Worm (Caenorhabditis elegans) whole organism, L4 larva: ENCODE data around the gene ZC262.4.

Experiments used
- aly-2 ChIP-seq: sonication (generic microtip); optimal IDR thresholded peaks from 2 replicates; lab custom pipeline; 2018; ENCODE audit warnings: missing biosample characterization, missing genetic modification characterization
- ama-1 ChIP-seq: fragments of 150-350 bp; optimal IDR thresholded peaks from 2 replicates; lab custom pipeline; 2014; ENCODE audit warnings: inconsistent platforms, mixed read lengths
- dmd-6 ChIP-seq: fragments of 200-800 bp; sonication (Bioruptor generic); IDR thresholded peaks from 2 replicates; pipeline ENCODE4 v1.3.6; 2022; ENCODE audit warnings: missing genetic modification reagents, missing genetic modification characterization, missing compliant biosample characterization
- dmd-8 ChIP-seq: fragments of 200-800 bp; sonication (Bioruptor generic); IDR thresholded peaks from 2 replicates; pipeline ENCODE4 v1.3.6; 2022; ENCODE audit warnings: missing genetic modification characterization, missing compliant biosample characterization
- jun-1 ChIP-seq: fragments of 150-350 bp; optimal IDR thresholded peaks from 2 replicates; lab custom pipeline; 2014; ENCODE audit warnings: missing biosample characterization, missing genetic modification reagents, missing genetic modification characterization
- lin-13 ChIP-seq: fragments of 150-350 bp; optimal IDR thresholded peaks from 2 replicates; lab custom pipeline; 2014; ENCODE audit warnings: missing biosample characterization, missing genetic modification reagents, missing genetic modification characterization
- lin-39 ChIP-seq: fragments of 150-350 bp; optimal IDR thresholded peaks from 2 replicates; lab custom pipeline; 2014; ENCODE audit warnings: missing biosample characterization, missing genetic modification reagents, missing genetic modification characterization
- mdl-1 ChIP-seq, 2 experiments: fragments of 150-350 bp in 1 of 2; sonication (generic microtip) in 1 of 2; optimal IDR thresholded peaks; 2 replicates each; lab custom pipeline; 2014 to 2017; ENCODE audit warnings: missing biosample characterization in 2 of 2, missing genetic modification characterization in 2 of 2
- nhr-77 ChIP-seq: fragments of 150-350 bp; optimal IDR thresholded peaks from 2 replicates; lab custom pipeline; 2014; ENCODE audit warnings: missing biosample characterization, missing genetic modification characterization
- zfp-3 ChIP-seq: fragments of 200-800 bp; sonication (Bioruptor generic); conservative IDR thresholded peaks from 2 replicates; pipeline ENCODE4 v1.3.6; 2022; ENCODE audit warnings: missing genetic modification reagents, missing genetic modification characterization, missing compliant biosample characterization

ce11 chrIII:8334432-8334831 is at the start of gene ZC262.4:
- TF ChIP-seq dmd-8, result no peak
- no peak for TF ChIP-seq dmd-6
- no peak for TF ChIP-seq lin-13 (GFP tag; lab: Kevin White, UChicago)
- TF ChIP-seq jun-1, result no peak
- TF ChIP-seq lin-39 (tag; lab: Kevin White, UChicago), result no peak
- no peak for TF ChIP-seq aly-2
- no peak for TF ChIP-seq zfp-3 (GFP tag; lab: Robert Waterston, UW)
- no peak for TF ChIP-seq ama-1 (lab: Kevin White, UChicago)
- TF ChIP-seq mdl-1 (tag; optimal IDR thresholded peaks at IDR 0.05; lab: Kevin White, UChicago), result no peak
- no peak for TF ChIP-seq nhr-77 (tag; lab: Kevin White, UChicago)
